Worm (Caenorhabditis elegans): ENCODE data around the gene set-21.

ce11 chrIV:4346512-4346911, 44.1 kb upstream of the set-21 start, which contains the start of gene oac-52:
- TF ChIP-seq nhr-28 (tag; optimal IDR thresholded peaks at IDR 0.05): no peak
- TF ChIP-seq ceh-62 (tag; optimal IDR thresholded peaks at IDR 0.05): no peak
- TF ChIP-seq ceh-44 (GFP tag; IDR thresholded peaks at IDR 0.05): no peak
- TF ChIP-seq ama-1 (optimal IDR thresholded peaks at IDR 0.05): no peak
- TF ChIP-seq daf-8 (GFP tag; IDR thresholded peaks at IDR 0.05): no peak
- no peak for TF ChIP-seq hlh-30 (tag; optimal IDR thresholded peaks at IDR 0.05; ENCODE audit: insufficient read depth)
- no peak for TF ChIP-seq unc-39 (tag; optimal IDR thresholded peaks at IDR 0.05)
- no peak for TF ChIP-seq ces-1 (GFP tag; optimal IDR thresholded peaks at IDR 0.05)
- TF ChIP-seq snpc-4 (tag; optimal IDR thresholded peaks at IDR 0.05): no peak
